Worm (Caenorhabditis elegans) whole organism, L4 larva: ENCODE measurements around the gene madf-4.

Experiments
- T26A8.4 ChIP-seq: fragments of 200-800 bp; sonication (Bioruptor generic); IDR thresholded peaks from 2 replicates; pipeline ENCODE4 v1.3.6; 2022; ENCODE audit warnings: missing genetic modification characterization, missing compliant biosample characterization
- aha-1 ChIP-seq: fragments of 150-350 bp; peaks from one replicate; lab custom pipeline; 2014; ENCODE audit warnings: missing biosample characterization, missing genetic modification characterization
- ceh-44 ChIP-seq: fragments of 200-800 bp; sonication (Bioruptor generic); IDR thresholded peaks from 2 replicates; pipeline ENCODE4 v1.3.6; 2022; ENCODE audit warnings: missing genetic modification reagents, missing genetic modification characterization, missing compliant biosample characterization
- ceh-82 ChIP-seq: sonication (generic microtip); optimal IDR thresholded peaks from 2 replicates; lab custom pipeline; 2017; ENCODE audit warnings: missing biosample characterization, missing genetic modification characterization
- dmd-9 ChIP-seq: fragments of 200-800 bp; sonication (Bioruptor generic); IDR thresholded peaks from 2 replicates; pipeline ENCODE4 v1.3.6; 2022; ENCODE audit warnings: missing genetic modification reagents, missing genetic modification characterization, missing compliant biosample characterization
- dpl-1 ChIP-seq: fragments of 150-350 bp; optimal IDR thresholded peaks from 2 replicates; lab custom pipeline; 2014; ENCODE audit warnings: missing biosample characterization, missing genetic modification reagents, missing genetic modification characterization
- jun-1 ChIP-seq: fragments of 150-350 bp; optimal IDR thresholded peaks from 2 replicates; lab custom pipeline; 2014; ENCODE audit warnings: missing biosample characterization, missing genetic modification reagents, missing genetic modification characterization
- lin-13 ChIP-seq: fragments of 150-350 bp; optimal IDR thresholded peaks from 2 replicates; lab custom pipeline; 2014; ENCODE audit warnings: missing biosample characterization, missing genetic modification reagents, missing genetic modification characterization
- lin-15B ChIP-seq: fragments of 150-350 bp; sonication (generic microtip); optimal IDR thresholded peaks from 3 replicates; lab custom pipeline; 2014; ENCODE audit warnings: missing biosample characterization, missing genetic modification characterization
- lir-3 ChIP-seq: sonication (generic microtip); optimal IDR thresholded peaks from 2 replicates; lab custom pipeline; 2016; ENCODE audit warnings: mild to moderate bottlenecking, missing genetic modification characterization, missing compliant biosample characterization
- nhr-28 ChIP-seq: fragments of 150-350 bp; optimal IDR thresholded peaks from 2 replicates; lab custom pipeline; 2014; ENCODE audit warnings: missing biosample characterization, missing genetic modification characterization
- nhr-77 ChIP-seq: fragments of 150-350 bp; optimal IDR thresholded peaks from 2 replicates; lab custom pipeline; 2014; ENCODE audit warnings: missing biosample characterization, missing genetic modification characterization
- pha-4 ChIP-seq, 2 experiments: fragments of 150-350 bp in 1 of 2; fragments of 200-800 bp in 1 of 2; sonication (Bioruptor generic) in 1 of 2; IDR thresholded peaks in 1 of 2; optimal IDR thresholded peaks in 1 of 2; 2 replicates each; pipeline versions ENCODE4 v1.3.6 to Lab custom; 2014 to 2022; ENCODE audit warnings: missing genetic modification characterization in 2 of 2, missing genetic modification reagents in 2 of 2, missing biosample characterization in 1 of 2, missing compliant biosample characterization in 1 of 2
- unc-130 ChIP-seq: sonication (generic microtip); optimal IDR thresholded peaks from 2 replicates; lab custom pipeline; 2016; ENCODE audit warnings: missing genetic modification reagents, missing genetic modification characterization, missing compliant biosample characterization

ce11 chrV:9958231-9958630 lies 4.1 kb downstream of the madf-4 start, which contains the start of gene anmt-3:
- TF ChIP-seq lin-13 (no peak), unc-130 (GFP tag; lab: Kevin White, UChicago) (no peak), jun-1 (tag; lab: Kevin White, UChicago) (no peak), ceh-44 (GFP tag; lab: Robert Waterston, UW) (no peak), nhr-77 (tag; lab: Kevin White, UChicago) (no peak), pha-4 (GFP tag; IDR thresholded peaks at IDR 0.05; lab: Robert Waterston, UW) (no peak), pha-4 (tag; optimal IDR thresholded peaks at IDR 0.05; lab: Kevin White, UChicago) (no peak), T26A8.4 (no peak), lir-3 (tag; lab: Kevin White, UChicago) (no peak), dmd-9 (GFP tag; lab: Robert Waterston, UW) (no peak), dpl-1 (no peak), aha-1 (tag; lab: Kevin White, UChicago) (no peak), nhr-28 (tag; lab: Kevin White, UChicago) (no peak), lin-15B (tag; lab: Kevin White, UChicago) (no peak), ceh-82 (no peak)
